Worm (Caenorhabditis elegans) whole organism, young adult: ENCODE results near the gene Y54E2A.10.

ENCODE experiments used
- B0019.2 ChIP-seq: fragments of 200-800 bp; sonication (Bioruptor generic); conservative IDR thresholded peaks from 2 replicates; pipeline ENCODE4 v1.3.6; 2022; ENCODE audit warnings: missing genetic modification reagents, missing genetic modification characterization, missing compliant biosample characterization
- B0035.1 ChIP-seq: sonication (generic microtip); optimal IDR thresholded peaks from 2 replicates; lab custom pipeline; 2016; ENCODE audit warnings: missing genetic modification characterization, mild to moderate bottlenecking, missing compliant biosample characterization, missing genotype, missing genetic modification reagents
- C06A6.2 ChIP-seq: fragments of 200-800 bp; sonication (Bioruptor generic); conservative IDR thresholded peaks from 2 replicates; pipeline ENCODE4 v1.3.6; 2022; ENCODE audit warnings: missing genetic modification characterization, missing compliant biosample characterization
- F10E7.11 ChIP-seq: sonication (generic microtip); optimal IDR thresholded peaks from 2 replicates; lab custom pipeline; 2017; ENCODE audit warnings: mild to moderate bottlenecking, missing genetic modification characterization, moderate library complexity, missing compliant biosample characterization
- F23B12.7 ChIP-seq: sonication (generic microtip); optimal IDR thresholded peaks from 2 replicates; lab custom pipeline; 2017; ENCODE audit warnings: missing genetic modification characterization, mild to moderate bottlenecking, missing compliant biosample characterization, antibody characterized with exemption, moderate library complexity; ENCODE audit not compliant: insufficient read depth
- F49E8.2 ChIP-seq: sonication (generic microtip); optimal IDR thresholded peaks from 3 replicates; lab custom pipeline; 2017; ENCODE audit warnings: missing genetic modification characterization, mild to moderate bottlenecking, missing compliant biosample characterization, antibody characterized with exemption, moderate library complexity; ENCODE audit not compliant: insufficient read depth
- F55B11.4 ChIP-seq: sonication (generic microtip); optimal IDR thresholded peaks from 2 replicates; lab custom pipeline; 2016; ENCODE audit warnings: missing compliant biosample characterization, missing genetic modification characterization, borderline replicate concordance; ENCODE audit not compliant: insufficient read depth
- F57C9.4 ChIP-seq: sonication (generic microtip); optimal IDR thresholded peaks from 2 replicates; lab custom pipeline; 2017; ENCODE audit warnings: mild to moderate bottlenecking, missing genetic modification characterization, missing compliant biosample characterization
- K12H6.12 ChIP-seq: fragments of 200-800 bp; sonication (Bioruptor generic); optimal IDR thresholded peaks from 2 replicates; lab custom pipeline; 2018; ENCODE audit warnings: mild to moderate bottlenecking, missing genetic modification characterization, missing compliant biosample characterization
- T26A5.8 ChIP-seq: sonication (generic microtip); optimal IDR thresholded peaks from 2 replicates; lab custom pipeline; 2016; ENCODE audit warnings: missing genetic modification characterization, missing compliant biosample characterization
- Y53F4B.3 ChIP-seq: fragments of 200-800 bp; sonication (Bioruptor generic); IDR thresholded peaks from 2 replicates; pipeline ENCODE4 v1.3.6; 2022; ENCODE audit warnings: missing genetic modification reagents, missing genetic modification characterization, missing compliant biosample characterization
- Y95B8A.8 ChIP-seq: fragments of 200-800 bp; sonication (Bioruptor generic); IDR thresholded peaks from 2 replicates; pipeline ENCODE4 v1.3.6; 2022; ENCODE audit warnings: missing genetic modification reagents, missing genetic modification characterization, missing compliant biosample characterization
- ZK185.1 ChIP-seq: sonication (generic microtip); optimal IDR thresholded peaks from 2 replicates; lab custom pipeline; 2016; ENCODE audit warnings: mild to moderate bottlenecking, missing genetic modification characterization, missing compliant biosample characterization; ENCODE audit not compliant: poor library complexity, severe bottlenecking
- akir-1 ChIP-seq: fragments of 200-800 bp; sonication (Bioruptor generic); optimal IDR thresholded peaks from 2 replicates; lab custom pipeline; 2018; ENCODE audit warnings: mild to moderate bottlenecking, missing genetic modification characterization, moderate library complexity, missing compliant biosample characterization
- aptf-3 ChIP-seq: fragments of 200-800 bp; sonication (Bioruptor generic); IDR thresholded peaks from 2 replicates; pipeline ENCODE4 v1.3.6; 2022; ENCODE audit warnings: missing genetic modification characterization, missing compliant biosample characterization
- ccch-3 ChIP-seq: fragments of 200-800 bp; sonication (Bioruptor generic); optimal IDR thresholded peaks from 2 replicates; lab custom pipeline; 2018; ENCODE audit warnings: mild to moderate bottlenecking, missing genetic modification characterization, missing compliant biosample characterization
- cebp-1 ChIP-seq, 2 experiments: fragments of 200-800 bp in 1 of 2; sonication (Bioruptor generic) in 1 of 2; sonication (generic microtip) in 1 of 2; IDR thresholded peaks in 1 of 2; optimal IDR thresholded peaks in 1 of 2; 2 replicates each; pipeline versions ENCODE4 v1.3.6 to Lab custom; 2017 to 2022; ENCODE audit warnings: missing compliant biosample characterization in 2 of 2, missing genetic modification characterization in 2 of 2, mild to moderate bottlenecking in 1 of 2, missing genetic modification reagents in 1 of 2, moderate library complexity in 1 of 2
- ceh-100 ChIP-seq: fragments of 200-800 bp; sonication (Bioruptor generic); IDR thresholded peaks from 2 replicates; pipeline ENCODE4 v1.3.6; 2022; ENCODE audit warnings: missing genetic modification reagents, missing genetic modification characterization, missing compliant biosample characterization
- ceh-40 ChIP-seq: fragments of 200-800 bp; sonication (Bioruptor generic); IDR thresholded peaks from 2 replicates; pipeline ENCODE4 v1.3.6; 2022; ENCODE audit warnings: missing genetic modification characterization, missing compliant biosample characterization
- ceh-79 ChIP-seq: sonication (generic microtip); optimal IDR thresholded peaks from 2 replicates; lab custom pipeline; 2017; ENCODE audit warnings: mild to moderate bottlenecking, missing genetic modification characterization, missing compliant biosample characterization
- dpff-1 ChIP-seq: sonication (generic microtip); optimal IDR thresholded peaks from 2 replicates; lab custom pipeline; 2017; ENCODE audit warnings: mild to moderate bottlenecking, missing genetic modification characterization, missing compliant biosample characterization
- hmg-20 ChIP-seq: fragments of 200-800 bp; sonication (Bioruptor generic); IDR thresholded peaks from 2 replicates; pipeline ENCODE4 v1.3.6; 2022; ENCODE audit warnings: missing genetic modification reagents, missing genetic modification characterization, missing compliant biosample characterization
- hsf-1 ChIP-seq: fragments of 200-800 bp; sonication (Bioruptor generic); IDR thresholded peaks from 2 replicates; pipeline ENCODE4 v1.3.6; 2022; ENCODE audit warnings: missing genetic modification reagents, missing genetic modification characterization, missing compliant biosample characterization
- let-607 ChIP-seq, 2 experiments: fragments of 200-800 bp in 1 of 2; sonication (Bioruptor generic) in 1 of 2; sonication (generic microtip) in 1 of 2; optimal IDR thresholded peaks; 2 replicates each; lab custom pipeline; 2016 to 2018; ENCODE audit warnings: mild to moderate bottlenecking in 2 of 2, missing compliant biosample characterization in 2 of 2, missing genetic modification characterization in 2 of 2, moderate library complexity in 2 of 2, missing genotype in 1 of 2
- lin-26 ChIP-seq: fragments of 200-800 bp; sonication (Bioruptor generic); IDR thresholded peaks from 2 replicates; pipeline ENCODE4 v1.3.6; 2022; ENCODE audit warnings: missing genetic modification reagents, missing genetic modification characterization, missing compliant biosample characterization
- lin-35 ChIP-seq, 3 experiments: fragments of 150-350 bp in 2 of 3; sonication (generic microtip) in 1 of 3; optimal IDR thresholded peaks; 2 replicates each; lab custom pipeline; 2014 to 2018; ENCODE audit warnings: missing biosample characterization in 3 of 3, missing genetic modification characterization in 3 of 3, missing genetic modification reagents in 3 of 3
- lin-40 ChIP-seq: sonication (generic microtip); optimal IDR thresholded peaks from 2 replicates; lab custom pipeline; 2016; ENCODE audit warnings: missing genetic modification characterization, mild to moderate bottlenecking, missing compliant biosample characterization, missing genotype, missing genetic modification reagents
- lsy-27 ChIP-seq: sonication (generic microtip); optimal IDR thresholded peaks from 2 replicates; lab custom pipeline; 2017; ENCODE audit warnings: missing genetic modification characterization, mild to moderate bottlenecking, missing compliant biosample characterization, antibody characterized with exemption, missing genotype, borderline replicate concordance; ENCODE audit not compliant: insufficient read depth
- madf-6 ChIP-seq: fragments of 200-800 bp; sonication (Bioruptor generic); IDR thresholded peaks from 2 replicates; pipeline ENCODE4 v1.3.6; 2022; ENCODE audit warnings: missing genetic modification reagents, missing genetic modification characterization, missing compliant biosample characterization
- mxl-1 ChIP-seq: sonication (generic microtip); optimal IDR thresholded peaks from 2 replicates; lab custom pipeline; 2016; ENCODE audit warnings: missing genetic modification characterization, missing compliant biosample characterization
- nhr-179 ChIP-seq: sonication (generic microtip); optimal IDR thresholded peaks from 2 replicates; lab custom pipeline; 2016; ENCODE audit warnings: mild to moderate bottlenecking, missing genetic modification characterization, missing compliant biosample characterization
- nhr-27 ChIP-seq: fragments of 200-800 bp; sonication (Bioruptor generic); optimal IDR thresholded peaks from 2 replicates; lab custom pipeline; 2018; ENCODE audit warnings: mild to moderate bottlenecking, missing genetic modification characterization, moderate library complexity, missing compliant biosample characterization
- nhr-80 ChIP-seq: sonication (generic microtip); optimal IDR thresholded peaks from 2 replicates; lab custom pipeline; 2016; ENCODE audit warnings: missing genetic modification characterization, missing compliant biosample characterization
- nhr-90 ChIP-seq: sonication (generic microtip); optimal IDR thresholded peaks from 2 replicates; lab custom pipeline; 2016; ENCODE audit warnings: missing genotype, mild to moderate bottlenecking, missing genetic modification characterization, missing compliant biosample characterization
- pha-4 ChIP-seq: fragments of 150-350 bp; sonication (generic microtip); optimal IDR thresholded peaks from 2 replicates; lab custom pipeline; 2014; ENCODE audit warnings: missing biosample characterization, missing genetic modification reagents, missing genetic modification characterization
- repo-1 ChIP-seq: sonication (generic microtip); optimal IDR thresholded peaks from 2 replicates; lab custom pipeline; 2017; ENCODE audit warnings: mild to moderate bottlenecking, missing genetic modification characterization, missing compliant biosample characterization
- snpc-1.1 ChIP-seq: sonication (generic microtip); optimal IDR thresholded peaks from 2 replicates; lab custom pipeline; 2017; ENCODE audit warnings: missing genetic modification characterization, mild to moderate bottlenecking, missing compliant biosample characterization, antibody characterized with exemption, moderate library complexity, missing genotype, missing genetic modification reagents; ENCODE audit not compliant: insufficient read depth
- snpc-1.3 ChIP-seq: sonication (generic microtip); optimal IDR thresholded peaks from 2 replicates; lab custom pipeline; 2017; ENCODE audit warnings: missing genetic modification characterization, mild to moderate bottlenecking, missing compliant biosample characterization, antibody characterized with exemption, moderate library complexity, missing genotype, missing genetic modification reagents; ENCODE audit not compliant: insufficient read depth
- snpc-4 ChIP-seq, 5 experiments: fragments of 150-350 bp in 1 of 5; sonication (generic microtip) in 4 of 5; optimal IDR thresholded peaks; 2 replicates each; lab custom pipeline; 2014 to 2018; ENCODE audit warnings: missing genetic modification characterization in 5 of 5, missing biosample characterization in 3 of 5, antibody characterized with exemption in 2 of 5, mild to moderate bottlenecking in 2 of 5, missing compliant biosample characterization in 2 of 5, missing genotype in 2 of 5, moderate library complexity in 2 of 5, missing genetic modification reagents in 1 of 5
- tbx-9 ChIP-seq: sonication (generic microtip); optimal IDR thresholded peaks from 2 replicates; lab custom pipeline; 2016; ENCODE audit warnings: borderline replicate concordance, missing genetic modification characterization, inconsistent platforms, missing compliant biosample characterization
- tlf-1 ChIP-seq: fragments of 200-800 bp; sonication (Bioruptor generic); optimal IDR thresholded peaks from 2 replicates; lab custom pipeline; 2018; ENCODE audit warnings: mild to moderate bottlenecking, missing genetic modification characterization, missing compliant biosample characterization
- unc-62 ChIP-seq: fragments of 150-350 bp; optimal IDR thresholded peaks from 2 replicates; lab custom pipeline; 2014; ENCODE audit warnings: missing biosample characterization, missing genetic modification reagents, missing genetic modification characterization
- xnd-1 ChIP-seq: sonication (generic microtip); optimal IDR thresholded peaks from 2 replicates; lab custom pipeline; 2016; ENCODE audit warnings: missing genotype, missing genetic modification reagents, missing genetic modification characterization, missing compliant biosample characterization
- zfh-2 ChIP-seq: fragments of 200-800 bp; sonication (Bioruptor generic); conservative IDR thresholded peaks from 2 replicates; pipeline ENCODE4 v1.3.6; 2022; ENCODE audit warnings: missing genetic modification reagents, missing genetic modification characterization, missing compliant biosample characterization
- ztf-3 ChIP-seq: fragments of 200-800 bp; sonication (Bioruptor generic); optimal IDR thresholded peaks from 2 replicates; lab custom pipeline; 2018; ENCODE audit warnings: mild to moderate bottlenecking, missing genetic modification characterization, missing compliant biosample characterization

Gene Y54E2A.10

DNA sequence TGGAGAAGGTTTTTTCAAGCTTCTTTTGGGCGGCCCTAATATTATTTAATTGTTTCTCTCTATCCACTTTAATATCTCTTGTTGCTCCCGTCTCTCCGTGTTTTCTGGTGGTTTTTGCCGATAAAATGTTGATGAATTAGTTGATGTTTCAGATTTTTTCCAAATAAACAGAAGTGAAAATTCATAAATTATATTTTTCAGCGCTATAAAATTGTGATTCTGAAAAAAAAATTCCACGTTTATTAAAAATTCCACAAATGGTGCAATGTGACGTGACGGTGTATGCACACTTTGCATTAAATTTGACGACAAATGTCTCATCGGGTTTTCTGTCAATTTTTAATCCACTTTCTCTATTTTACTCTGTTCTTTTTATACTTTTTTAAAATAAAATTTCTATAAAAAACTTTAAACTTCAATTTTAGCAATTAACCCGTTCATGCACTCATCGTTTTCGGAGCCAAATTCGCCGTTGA is 7.2 kb downstream of the Y54E2A.10 start, which contains the start of gene tbc-20 (continued):
- TF ChIP-seq lin-35 (GFP tag; optimal IDR thresholded peaks at IDR 0.05; lab: Kevin White, UChicago): peak in 1 of 3 experiments; percentile 28
- TF ChIP-seq dpff-1: no peak
- no peak for TF ChIP-seq zfh-2 (GFP tag; lab: Robert Waterston, UW)
- peak; percentile 59 for TF ChIP-seq snpc-1.3 (tag; lab: Kevin White, UChicago)
- TF ChIP-seq mxl-1 (tag; lab: Kevin White, UChicago): no peak
- TF ChIP-seq F23B12.7 (tag; lab: Kevin White, UChicago): no peak
- TF ChIP-seq let-607 (tag; optimal IDR thresholded peaks at IDR 0.05; lab: Kevin White, UChicago): peak in 1 of 2 experiments; percentile 32
- no peak for TF ChIP-seq Y95B8A.8 (GFP tag; lab: Robert Waterston, UW)
- no peak for TF ChIP-seq nhr-27 (tag; lab: Kevin White, UChicago)
- TF ChIP-seq ceh-100 (GFP tag; lab: Robert Waterston, UW): no peak
- TF ChIP-seq snpc-4 (GFP tag; optimal IDR thresholded peaks at IDR 0.05; lab: Kevin White, UChicago): peak; percentile 49
- TF ChIP-seq snpc-4 (tag; optimal IDR thresholded peaks at IDR 0.05; lab: Kevin White, UChicago): peak in 3 of 4 experiments; percentile 46 to 73 (median 68)
- no peak for TF ChIP-seq F57C9.4 (tag; lab: Kevin White, UChicago)
- no peak for TF ChIP-seq B0035.1 (tag; lab: Kevin White, UChicago)
- TF ChIP-seq ceh-79 (tag; lab: Kevin White, UChicago): no peak
- TF ChIP-seq tbx-9 (tag; lab: Kevin White, UChicago): no peak
- no peak for TF ChIP-seq unc-62 (GFP tag; lab: Kevin White, UChicago)
- no peak for TF ChIP-seq nhr-80 (tag; lab: Kevin White, UChicago)
- TF ChIP-seq K12H6.12 (tag; lab: Kevin White, UChicago): no peak
- peak; percentile 6 for TF ChIP-seq lin-40 (tag; lab: Kevin White, UChicago)
- peak; percentile 74 for TF ChIP-seq snpc-1.1 (tag; lab: Kevin White, UChicago)
- no peak for TF ChIP-seq ztf-3 (GFP tag; lab: Kevin White, UChicago)
- no peak for TF ChIP-seq aptf-3 (GFP tag; lab: Robert Waterston, UW)
- TF ChIP-seq F49E8.2 (tag; lab: Kevin White, UChicago): no peak
- TF ChIP-seq madf-6 (GFP tag; lab: Robert Waterston, UW): peak; percentile 76
- no peak for TF ChIP-seq cebp-1 (GFP tag; IDR thresholded peaks at IDR 0.05; lab: Robert Waterston, UW)
- no peak for TF ChIP-seq cebp-1 (tag; optimal IDR thresholded peaks at IDR 0.05; lab: Kevin White, UChicago)
- no peak for TF ChIP-seq nhr-179 (tag; lab: Kevin White, UChicago)
- peak; percentile 28 for TF ChIP-seq ZK185.1 (tag; lab: Kevin White, UChicago)
- TF ChIP-seq lsy-27 (tag; lab: Kevin White, UChicago): no peak
- TF ChIP-seq hsf-1: no peak
- no peak for TF ChIP-seq T26A5.8 (tag; lab: Kevin White, UChicago)
- TF ChIP-seq C06A6.2 (GFP tag; lab: Robert Waterston, UW): no peak
- no peak for TF ChIP-seq ccch-3 (GFP tag; lab: Kevin White, UChicago)
- TF ChIP-seq ceh-40 (GFP tag; lab: Robert Waterston, UW): no peak
- TF ChIP-seq B0019.2 (GFP tag; lab: Robert Waterston, UW): no peak
- no peak for TF ChIP-seq lin-26 (GFP tag; lab: Robert Waterston, UW)
- TF ChIP-seq F10E7.11 (tag; lab: Kevin White, UChicago): no peak
- TF ChIP-seq Y53F4B.3: no peak
- no peak for TF ChIP-seq nhr-90 (tag; lab: Kevin White, UChicago)
- TF ChIP-seq F55B11.4 (tag; lab: Kevin White, UChicago): no peak
- TF ChIP-seq repo-1: no peak
- TF ChIP-seq hmg-20 (GFP tag; lab: Robert Waterston, UW): no peak
- no peak for TF ChIP-seq pha-4 (tag; lab: Kevin White, UChicago)
- TF ChIP-seq akir-1 (GFP tag; lab: Kevin White, UChicago): no peak
- TF ChIP-seq xnd-1 (tag; lab: Kevin White, UChicago): peak; percentile 56
- no peak for TF ChIP-seq tlf-1
